Worm (Caenorhabditis elegans) whole organism, young adult: Measurements from ENCODE around the gene cht-3.

Experiments used
- B0261.1 ChIP-seq: sonication (generic microtip); optimal IDR thresholded peaks from 2 replicates; lab custom pipeline; 2016; ENCODE audit warnings: mild to moderate bottlenecking, missing genetic modification characterization, moderate library complexity, missing compliant biosample characterization
- F10E7.11 ChIP-seq: sonication (generic microtip); optimal IDR thresholded peaks from 2 replicates; lab custom pipeline; 2017; ENCODE audit warnings: mild to moderate bottlenecking, missing genetic modification characterization, moderate library complexity, missing compliant biosample characterization
- F22D6.2 ChIP-seq: sonication (generic microtip); optimal IDR thresholded peaks from 2 replicates; lab custom pipeline; 2016; ENCODE audit warnings: mild to moderate bottlenecking, missing genetic modification characterization, missing compliant biosample characterization
- F23B12.7 ChIP-seq: sonication (generic microtip); optimal IDR thresholded peaks from 2 replicates; lab custom pipeline; 2017; ENCODE audit warnings: missing genetic modification characterization, mild to moderate bottlenecking, missing compliant biosample characterization, antibody characterized with exemption, moderate library complexity; ENCODE audit not compliant: insufficient read depth
- F33H1.4 ChIP-seq: fragments of 200-800 bp; sonication (Bioruptor generic); IDR thresholded peaks from 2 replicates; pipeline ENCODE4 v1.3.6; 2022; ENCODE audit warnings: missing genetic modification reagents, missing genetic modification characterization, missing compliant biosample characterization
- F37B4.10 ChIP-seq: fragments of 200-800 bp; sonication (Bioruptor generic); IDR thresholded peaks from 2 replicates; pipeline ENCODE4 v1.3.6; 2022; ENCODE audit warnings: missing genetic modification characterization, missing compliant biosample characterization
- F55B11.4 ChIP-seq: sonication (generic microtip); optimal IDR thresholded peaks from 2 replicates; lab custom pipeline; 2016; ENCODE audit warnings: missing compliant biosample characterization, missing genetic modification characterization, borderline replicate concordance; ENCODE audit not compliant: insufficient read depth
- K12H6.12 ChIP-seq: fragments of 200-800 bp; sonication (Bioruptor generic); optimal IDR thresholded peaks from 2 replicates; lab custom pipeline; 2018; ENCODE audit warnings: mild to moderate bottlenecking, missing genetic modification characterization, missing compliant biosample characterization
- Y53G8AR.9 ChIP-seq: fragments of 200-800 bp; sonication (Bioruptor generic); conservative IDR thresholded peaks from 2 replicates; pipeline ENCODE4 v1.3.6; 2022; ENCODE audit warnings: missing genetic modification reagents, missing genetic modification characterization, missing compliant biosample characterization
- Y79H2A.3 ChIP-seq: fragments of 200-800 bp; sonication (Bioruptor generic); conservative IDR thresholded peaks from 2 replicates; pipeline ENCODE4 v1.3.6; 2022; ENCODE audit warnings: missing genetic modification reagents, missing genetic modification characterization, missing compliant biosample characterization
- Y95B8A.8 ChIP-seq: fragments of 200-800 bp; sonication (Bioruptor generic); IDR thresholded peaks from 2 replicates; pipeline ENCODE4 v1.3.6; 2022; ENCODE audit warnings: missing genetic modification reagents, missing genetic modification characterization, missing compliant biosample characterization
- aptf-2 ChIP-seq: fragments of 200-800 bp; sonication (Bioruptor generic); conservative IDR thresholded peaks from 2 replicates; pipeline ENCODE4 v1.3.6; 2022; ENCODE audit warnings: missing genetic modification reagents, missing genetic modification characterization, missing compliant biosample characterization
- athp-1 ChIP-seq: sonication (generic microtip); optimal IDR thresholded peaks from 2 replicates; lab custom pipeline; 2017; ENCODE audit warnings: mild to moderate bottlenecking, missing genetic modification characterization, missing compliant biosample characterization
- attf-5 ChIP-seq: fragments of 200-800 bp; sonication (Bioruptor generic); optimal IDR thresholded peaks from 2 replicates; lab custom pipeline; 2018; ENCODE audit warnings: mild to moderate bottlenecking, missing genetic modification characterization, missing compliant biosample characterization
- attf-6 ChIP-seq: fragments of 200-800 bp; sonication (Bioruptor generic); IDR thresholded peaks from 2 replicates; pipeline ENCODE4 v1.3.6; 2022; ENCODE audit warnings: missing genetic modification reagents, missing genetic modification characterization, missing compliant biosample characterization
- cebp-1 ChIP-seq, 2 experiments: fragments of 200-800 bp in 1 of 2; sonication (Bioruptor generic) in 1 of 2; sonication (generic microtip) in 1 of 2; IDR thresholded peaks in 1 of 2; optimal IDR thresholded peaks in 1 of 2; 2 replicates each; pipeline versions ENCODE4 v1.3.6 to Lab custom; 2017 to 2022; ENCODE audit warnings: missing compliant biosample characterization in 2 of 2, missing genetic modification characterization in 2 of 2, mild to moderate bottlenecking in 1 of 2, missing genetic modification reagents in 1 of 2, moderate library complexity in 1 of 2
- cebp-2 ChIP-seq: fragments of 200-800 bp; sonication (Bioruptor generic); IDR thresholded peaks from 2 replicates; pipeline ENCODE4 v1.3.6; 2022; ENCODE audit warnings: missing genetic modification characterization, missing compliant biosample characterization
- chd-7 ChIP-seq: sonication (generic microtip); optimal IDR thresholded peaks from 2 replicates; lab custom pipeline; 2016; ENCODE audit warnings: mild to moderate bottlenecking, missing genetic modification characterization, moderate library complexity, missing compliant biosample characterization
- dox-1 ChIP-seq: fragments of 200-800 bp; sonication (Bioruptor generic); IDR thresholded peaks from 2 replicates; pipeline ENCODE4 v1.3.6; 2022; ENCODE audit warnings: missing genetic modification reagents, missing genetic modification characterization, missing compliant biosample characterization
- dpl-1 ChIP-seq: fragments of 150-350 bp; optimal IDR thresholded peaks from 2 replicates; lab custom pipeline; 2014; ENCODE audit warnings: missing biosample characterization, missing genetic modification reagents, missing genetic modification characterization
- egl-18 ChIP-seq: fragments of 200-800 bp; sonication (Bioruptor generic); IDR thresholded peaks from 2 replicates; pipeline ENCODE4 v1.3.6; 2022; ENCODE audit warnings: missing genetic modification reagents, missing genetic modification characterization, missing compliant biosample characterization
- fkh-3 ChIP-seq: sonication (generic microtip); optimal IDR thresholded peaks from 2 replicates; lab custom pipeline; 2016; ENCODE audit warnings: mild to moderate bottlenecking, missing genetic modification characterization, missing compliant biosample characterization
- hlh-12 ChIP-seq: sonication (generic microtip); optimal IDR thresholded peaks from 2 replicates; lab custom pipeline; 2016; ENCODE audit warnings: missing genetic modification characterization, missing compliant biosample characterization
- hlh-26 ChIP-seq: fragments of 200-800 bp; sonication (Bioruptor generic); conservative IDR thresholded peaks from 2 replicates; pipeline ENCODE4 v1.3.6; 2022; ENCODE audit warnings: missing genetic modification reagents, missing genetic modification characterization, missing compliant biosample characterization
- hmg-20 ChIP-seq: fragments of 200-800 bp; sonication (Bioruptor generic); IDR thresholded peaks from 2 replicates; pipeline ENCODE4 v1.3.6; 2022; ENCODE audit warnings: missing genetic modification reagents, missing genetic modification characterization, missing compliant biosample characterization
- hrde-1 ChIP-seq: sonication (generic microtip); optimal IDR thresholded peaks from 2 replicates; lab custom pipeline; 2016; ENCODE audit warnings: missing genetic modification characterization, mild to moderate bottlenecking, missing compliant biosample characterization, moderate library complexity, missing genotype, missing genetic modification reagents, borderline replicate concordance
- lir-1 ChIP-seq: fragments of 200-800 bp; sonication (Bioruptor generic); conservative IDR thresholded peaks from 2 replicates; pipeline ENCODE4 v1.3.6; 2022; ENCODE audit warnings: missing genetic modification reagents, missing genetic modification characterization, missing compliant biosample characterization
- lsy-27 ChIP-seq: sonication (generic microtip); optimal IDR thresholded peaks from 2 replicates; lab custom pipeline; 2017; ENCODE audit warnings: missing genetic modification characterization, mild to moderate bottlenecking, missing compliant biosample characterization, antibody characterized with exemption, missing genotype, borderline replicate concordance; ENCODE audit not compliant: insufficient read depth
- madf-3 ChIP-seq: fragments of 200-800 bp; sonication (Bioruptor generic); IDR thresholded peaks from 2 replicates; pipeline ENCODE4 v1.3.6; 2022; ENCODE audit warnings: missing genetic modification reagents, missing genetic modification characterization, missing compliant biosample characterization
- madf-8 ChIP-seq: fragments of 200-800 bp; sonication (Bioruptor generic); conservative IDR thresholded peaks from 2 replicates; pipeline ENCODE4 v1.3.6; 2022; ENCODE audit warnings: missing genetic modification reagents, missing genetic modification characterization, missing compliant biosample characterization
- mcd-1 ChIP-seq: fragments of 200-800 bp; sonication (Bioruptor generic); IDR thresholded peaks from 2 replicates; pipeline ENCODE4 v1.3.6; 2022; ENCODE audit warnings: missing genetic modification reagents, missing genetic modification characterization, missing compliant biosample characterization
- mxl-1 ChIP-seq: sonication (generic microtip); optimal IDR thresholded peaks from 2 replicates; lab custom pipeline; 2016; ENCODE audit warnings: missing genetic modification characterization, missing compliant biosample characterization
- nfya-2 ChIP-seq: fragments of 200-800 bp; sonication (Bioruptor generic); IDR thresholded peaks from 2 replicates; pipeline ENCODE4 v1.3.6; 2022; ENCODE audit warnings: missing genetic modification reagents, missing genetic modification characterization, missing compliant biosample characterization
- nhr-27 ChIP-seq: fragments of 200-800 bp; sonication (Bioruptor generic); optimal IDR thresholded peaks from 2 replicates; lab custom pipeline; 2018; ENCODE audit warnings: mild to moderate bottlenecking, missing genetic modification characterization, moderate library complexity, missing compliant biosample characterization
- pha-4 ChIP-seq: fragments of 150-350 bp; sonication (generic microtip); optimal IDR thresholded peaks from 2 replicates; lab custom pipeline; 2014; ENCODE audit warnings: missing biosample characterization, missing genetic modification reagents, missing genetic modification characterization
- rec-8 ChIP-seq, 2 experiments: sonication (generic microtip); optimal IDR thresholded peaks; 2 replicates each; lab custom pipeline; 2016; ENCODE audit warnings: mild to moderate bottlenecking in 2 of 2, missing genetic modification characterization in 2 of 2, missing genetic modification reagents in 2 of 2, missing genotype in 2 of 2, missing biosample characterization in 1 of 2, missing compliant biosample characterization in 1 of 2, moderate library complexity in 1 of 2
- snpc-1.3 ChIP-seq: sonication (generic microtip); optimal IDR thresholded peaks from 2 replicates; lab custom pipeline; 2017; ENCODE audit warnings: missing genetic modification characterization, mild to moderate bottlenecking, missing compliant biosample characterization, antibody characterized with exemption, moderate library complexity, missing genotype, missing genetic modification reagents; ENCODE audit not compliant: insufficient read depth
- sptf-2 ChIP-seq: fragments of 200-800 bp; sonication (Bioruptor generic); optimal IDR thresholded peaks from 2 replicates; lab custom pipeline; 2018; ENCODE audit warnings: mild to moderate bottlenecking, missing genetic modification characterization, missing compliant biosample characterization
- zfh-2 ChIP-seq: fragments of 200-800 bp; sonication (Bioruptor generic); conservative IDR thresholded peaks from 2 replicates; pipeline ENCODE4 v1.3.6; 2022; ENCODE audit warnings: missing genetic modification reagents, missing genetic modification characterization, missing compliant biosample characterization
- zim-3 ChIP-seq: sonication (generic microtip); optimal IDR thresholded peaks from 2 replicates; lab custom pipeline; 2017; ENCODE audit warnings: mild to moderate bottlenecking, missing genetic modification characterization, moderate library complexity, missing compliant biosample characterization
- ztf-18 ChIP-seq: sonication (generic microtip); optimal IDR thresholded peaks from 2 replicates; lab custom pipeline; 2016; ENCODE audit warnings: missing genotype, mild to moderate bottlenecking, missing genetic modification characterization, missing compliant biosample characterization
- ztf-22 ChIP-seq: fragments of 200-800 bp; sonication (Bioruptor generic); optimal IDR thresholded peaks from 2 replicates; lab custom pipeline; 2018; ENCODE audit warnings: mild to moderate bottlenecking, missing genetic modification characterization, moderate library complexity, missing compliant biosample characterization
- ztf-3 ChIP-seq: fragments of 200-800 bp; sonication (Bioruptor generic); optimal IDR thresholded peaks from 2 replicates; lab custom pipeline; 2018; ENCODE audit warnings: mild to moderate bottlenecking, missing genetic modification characterization, missing compliant biosample characterization

The cht-3 gene

DNA sequence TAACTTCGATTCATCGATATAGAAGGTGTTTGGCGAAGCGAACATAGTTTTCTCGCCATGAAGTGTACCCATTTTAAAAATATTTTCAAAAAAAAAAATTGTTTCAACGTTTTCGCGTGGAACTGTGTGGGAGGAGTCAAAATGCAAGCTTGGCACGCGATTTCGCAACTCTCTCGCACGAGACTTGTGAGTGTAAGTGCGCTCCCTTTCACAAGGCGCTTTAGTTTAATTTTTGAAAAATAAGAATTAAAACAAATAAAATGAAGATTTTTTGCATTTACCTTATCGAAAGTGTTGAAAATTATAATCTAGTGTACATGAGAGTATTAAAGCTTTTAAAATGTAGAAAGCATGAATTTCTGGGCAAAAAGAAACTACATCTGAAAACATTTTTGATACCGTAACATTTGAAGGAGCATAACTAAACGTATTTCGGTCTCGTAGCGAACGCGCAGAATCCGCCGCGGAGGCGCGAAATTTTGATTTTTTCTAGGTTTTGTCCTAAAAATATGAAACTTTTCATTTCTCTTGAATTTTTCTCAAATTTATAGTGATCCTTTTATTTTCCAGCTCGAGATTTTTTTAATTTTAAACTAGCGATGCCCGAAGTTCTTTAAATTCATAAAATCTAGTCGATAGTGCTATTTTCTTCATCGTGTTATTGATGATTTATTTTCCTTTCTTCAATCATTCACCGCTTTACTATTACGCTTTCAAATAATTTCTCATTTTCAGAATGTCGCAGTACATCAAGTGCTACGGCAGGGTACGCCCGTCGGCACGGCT lies 36.2 kb downstream of the cht-3 start, which contains the start of the genes cogc-2 and klp-18 (continued):
- TF ChIP-seq madf-8 (GFP tag; lab: Robert Waterston, UW): peak; percentile 100
- peak; percentile 10 for TF ChIP-seq chd-7 (tag; lab: Kevin White, UChicago)
- TF ChIP-seq aptf-2 (GFP tag; lab: Robert Waterston, UW): no peak
- no peak for TF ChIP-seq mxl-1 (tag; lab: Kevin White, UChicago)
- TF ChIP-seq lsy-27 (tag; lab: Kevin White, UChicago): no peak
- TF ChIP-seq Y95B8A.8 (GFP tag; lab: Robert Waterston, UW): peak; percentile 90
- TF ChIP-seq F33H1.4 (GFP tag; lab: Robert Waterston, UW): peak; percentile 99
- no peak for TF ChIP-seq fkh-3 (tag; lab: Kevin White, UChicago)
- no peak for TF ChIP-seq B0261.1
- TF ChIP-seq F55B11.4 (tag; lab: Kevin White, UChicago): no peak
- TF ChIP-seq hrde-1 (tag; lab: Kevin White, UChicago): peak; percentile 82
- TF ChIP-seq hmg-20 (GFP tag; lab: Robert Waterston, UW): peak; percentile 26; the same call in 1 of the 2 replicates
- peak; percentile 90 for TF ChIP-seq dox-1 (GFP tag; lab: Robert Waterston, UW)
- TF ChIP-seq sptf-2 (GFP tag; lab: Kevin White, UChicago): no peak
- TF ChIP-seq lir-1 (GFP tag; lab: Robert Waterston, UW): peak; percentile 75
- peak; percentile 87 for TF ChIP-seq attf-6 (GFP tag; lab: Robert Waterston, UW)
- no peak for TF ChIP-seq zfh-2 (GFP tag; lab: Robert Waterston, UW)
- peak; percentile 78 for TF ChIP-seq athp-1 (tag; lab: Kevin White, UChicago)
- no peak for TF ChIP-seq F22D6.2 (tag; lab: Kevin White, UChicago)
- TF ChIP-seq egl-18: no peak
- 0 out of 2 replicates have a peak, but pooled peaks have one; percentile 26 for TF ChIP-seq Y79H2A.3 (GFP tag; lab: Robert Waterston, UW)
- TF ChIP-seq rec-8 (tag; optimal IDR thresholded peaks at IDR 0.05; lab: Kevin White, UChicago): no peak
- no peak for TF ChIP-seq ztf-3 (GFP tag; lab: Kevin White, UChicago)
- TF ChIP-seq cebp-1 (GFP tag; IDR thresholded peaks at IDR 0.05; lab: Robert Waterston, UW): peak; percentile 91
- peak; percentile 98 for TF ChIP-seq cebp-1 (tag; optimal IDR thresholded peaks at IDR 0.05; lab: Kevin White, UChicago)
- no peak for TF ChIP-seq cebp-2 (GFP tag; lab: Robert Waterston, UW)
- TF ChIP-seq mcd-1: peak; percentile 93
- TF ChIP-seq ztf-22 (GFP tag; lab: Kevin White, UChicago): no peak
- no peak for TF ChIP-seq hlh-26 (GFP tag; lab: Robert Waterston, UW)
- TF ChIP-seq nhr-27: no peak
- TF ChIP-seq K12H6.12 (tag; lab: Kevin White, UChicago): peak; percentile 20
- peak; percentile 47; the same call in 1 of the 2 replicates for TF ChIP-seq Y53G8AR.9
- TF ChIP-seq F37B4.10: no peak

DNA sequence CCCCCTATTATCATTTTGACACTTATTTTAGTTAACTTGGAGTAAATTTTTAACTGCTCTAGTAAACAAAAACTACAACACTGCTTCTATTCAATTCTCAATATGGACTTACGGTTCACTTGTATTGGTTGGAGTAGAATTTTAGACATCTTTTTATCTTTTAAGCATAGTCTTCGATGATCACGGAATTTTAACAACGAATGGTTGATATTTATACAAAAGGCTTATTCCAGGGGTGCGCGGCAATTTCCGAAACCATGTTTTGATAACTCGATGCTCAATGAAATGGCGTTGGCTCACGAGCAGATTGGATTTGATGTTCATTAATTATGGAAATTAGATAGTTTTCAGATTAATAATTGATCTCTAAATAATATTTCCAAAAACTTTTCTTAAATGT lies 40.0 kb downstream of the cht-3 start:
- 0 out of 2 replicates have a peak, but pooled peaks have one; percentile 85 for TF ChIP-seq nfya-2 (GFP tag; lab: Robert Waterston, UW)
- TF ChIP-seq Y79H2A.3 (GFP tag; lab: Robert Waterston, UW): peak; percentile 58; the same call in 1 of the 2 replicates
- TF ChIP-seq hrde-1 (tag; lab: Kevin White, UChicago): peak; percentile 96
- peak; percentile 56 for TF ChIP-seq ztf-18
- no peak for TF ChIP-seq F55B11.4 (tag; lab: Kevin White, UChicago)
- TF ChIP-seq F10E7.11 (tag; lab: Kevin White, UChicago): peak; percentile 72
- peak; percentile 69; the same call in 1 of the 2 replicates for TF ChIP-seq madf-3 (GFP tag; lab: Robert Waterston, UW)
- no peak for TF ChIP-seq sptf-2 (GFP tag; lab: Kevin White, UChicago)
- TF ChIP-seq dpl-1 (GFP tag; lab: Kevin White, UChicago): no peak
- no peak for TF ChIP-seq hlh-12 (tag; lab: Kevin White, UChicago)
- no peak for TF ChIP-seq attf-5 (GFP tag; lab: Kevin White, UChicago)
- no peak for TF ChIP-seq zim-3
- no peak for TF ChIP-seq mxl-1 (tag; lab: Kevin White, UChicago)
- TF ChIP-seq madf-8 (GFP tag; lab: Robert Waterston, UW): peak; percentile 38
- TF ChIP-seq snpc-1.3 (tag; lab: Kevin White, UChicago): no peak
- TF ChIP-seq pha-4 (tag; lab: Kevin White, UChicago): no peak
- TF ChIP-seq F22D6.2 (tag; lab: Kevin White, UChicago): no peak
- TF ChIP-seq F23B12.7 (tag; lab: Kevin White, UChicago): no peak
